Fruit fly (Drosophila melanogaster) whole organism, embryonic: Measurements from ENCODE around the gene Hs2st.

Experiments
- Atf3 ChIP-seq: fragments of 200-800 bp; sonication (Bioruptor generic); optimal IDR thresholded peaks from 3 replicates; lab custom pipeline; 2016; ENCODE audit warnings: missing biosample characterization, missing genetic modification characterization
- Atf6 ChIP-seq: fragments of 200-800 bp; sonication (Bioruptor generic); IDR thresholded peaks from 2 replicates; pipeline ENCODE4 v1.3.6; 2022; ENCODE audit warnings: missing biosample characterization, missing genetic modification characterization
- CG1024 ChIP-seq: fragments of 200-800 bp; sonication (Bioruptor generic); IDR thresholded peaks from 2 replicates; pipeline ENCODE4 v1.3.6; 2022; ENCODE audit warnings: missing biosample characterization, missing genetic modification characterization
- CG10321 ChIP-seq: fragments of 200-800 bp; sonication (Bioruptor generic); IDR thresholded peaks from 2 replicates; pipeline ENCODE4 v1.3.6; 2022; ENCODE audit warnings: missing biosample characterization, missing genetic modification characterization
- CG11093 ChIP-seq: fragments of 200-800 bp; sonication (Bioruptor generic); IDR thresholded peaks from 3 replicates; pipeline ENCODE4 v1.3.6; 2022; ENCODE audit warnings: missing biosample characterization, missing genetic modification characterization
- CG11504 ChIP-seq: fragments of 200-800 bp; sonication (Bioruptor generic); optimal IDR thresholded peaks from 3 replicates; lab custom pipeline; 2019; ENCODE audit warnings: missing biosample characterization, mild to moderate bottlenecking, missing genetic modification characterization, moderate library complexity
- CG12071 ChIP-seq: fragments of 200-800 bp; sonication (Bioruptor generic); optimal IDR thresholded peaks from 3 replicates; lab custom pipeline; 2018; ENCODE audit warnings: missing biosample characterization, mild to moderate bottlenecking, missing genetic modification characterization
- CG12391 ChIP-seq: fragments of 200-800 bp; sonication (Bioruptor generic); optimal IDR thresholded peaks from 3 replicates; lab custom pipeline; 2018; ENCODE audit warnings: missing biosample characterization, mild to moderate bottlenecking, missing genetic modification characterization, moderate library complexity
- CG13287 ChIP-seq: fragments of 200-800 bp; sonication (Bioruptor generic); IDR thresholded peaks from 2 replicates; pipeline ENCODE4 v1.3.6; 2022; ENCODE audit warnings: missing biosample characterization, missing genetic modification characterization; ENCODE audit not compliant: partially characterized antibody
- CG15479 ChIP-seq: fragments of 200-800 bp; sonication (Bioruptor generic); optimal IDR thresholded peaks from 3 replicates; lab custom pipeline; 2019; ENCODE audit warnings: missing biosample characterization, mild to moderate bottlenecking, missing genetic modification characterization, moderate library complexity
- CG15696 ChIP-seq: fragments of 200-800 bp; sonication (Bioruptor generic); optimal IDR thresholded peaks from 2 replicates; lab custom pipeline; 2019; ENCODE audit warnings: missing biosample characterization, mild to moderate bottlenecking, missing genetic modification characterization, moderate library complexity
- CG1602 ChIP-seq: fragments of 200-800 bp; sonication (Bioruptor generic); optimal IDR thresholded peaks from 3 replicates; lab custom pipeline; 2016; ENCODE audit warnings: missing biosample characterization, missing genetic modification characterization
- CG17186 ChIP-seq: fragments of 200-800 bp; sonication (Bioruptor generic); optimal IDR thresholded peaks from 3 replicates; lab custom pipeline; 2017; ENCODE audit warnings: missing biosample characterization, missing genetic modification reagents, missing genetic modification characterization
- CG18011 ChIP-seq: fragments of 200-800 bp; sonication (Bioruptor generic); optimal IDR thresholded peaks from 2 replicates; lab custom pipeline; 2017; ENCODE audit warnings: missing biosample characterization, missing genetic modification characterization, mild to moderate bottlenecking, moderate library complexity, missing genotype
- CG2875 ChIP-seq: fragments of 200-800 bp; sonication (Bioruptor generic); optimal IDR thresholded peaks from 2 replicates; lab custom pipeline; 2017; ENCODE audit warnings: missing biosample characterization, mild to moderate bottlenecking, missing genetic modification characterization, missing genetic modification reagents
- CG8281 ChIP-seq: fragments of 200-800 bp; sonication (Bioruptor generic); optimal IDR thresholded peaks from 2 replicates; lab custom pipeline; 2018; ENCODE audit warnings: missing biosample characterization, mild to moderate bottlenecking, missing genetic modification characterization, moderate library complexity
- CTCF ChIP-seq: fragments of 200-800 bp; sonication (Bioruptor generic); optimal IDR thresholded peaks from 2 replicates; lab custom pipeline; 2017; ENCODE audit warnings: missing biosample characterization, mild to moderate bottlenecking, missing genetic modification characterization, moderate library complexity
- Deaf1 ChIP-seq: fragments of 200-800 bp; optimal IDR thresholded peaks from 3 replicates; lab custom pipeline; 2019; ENCODE audit warnings: missing biosample characterization, mild to moderate bottlenecking, missing genetic modification characterization, moderate library complexity
- Dek ChIP-seq: fragments of 200-800 bp; sonication (Bioruptor generic); optimal IDR thresholded peaks from 3 replicates; lab custom pipeline; 2019; ENCODE audit warnings: missing biosample characterization, mild to moderate bottlenecking, missing genetic modification characterization, moderate library complexity
- Dip3 ChIP-seq: fragments of 200-800 bp; sonication (Bioruptor generic); optimal IDR thresholded peaks from 3 replicates; lab custom pipeline; 2016; ENCODE audit warnings: missing biosample characterization, missing genetic modification characterization
- Hr3 ChIP-seq: fragments of 200-800 bp; sonication (Bioruptor generic); optimal IDR thresholded peaks from 3 replicates; lab custom pipeline; 2016; ENCODE audit warnings: missing biosample characterization, missing genetic modification characterization
- Jarid2 ChIP-seq: fragments of 200-800 bp; sonication (Bioruptor generic); optimal IDR thresholded peaks from 3 replicates; lab custom pipeline; 2017; ENCODE audit warnings: mild to moderate bottlenecking, missing biosample characterization, missing genetic modification reagents, missing genetic modification characterization
- Kr ChIP-seq: fragments of 200-800 bp; sonication (Bioruptor generic); optimal IDR thresholded peaks from 2 replicates; lab custom pipeline; 2017; ENCODE audit warnings: missing biosample characterization, mild to moderate bottlenecking, missing genetic modification characterization
- Pdp1 ChIP-seq, 2 experiments: fragments of 200-800 bp; sonication (Bioruptor generic); optimal IDR thresholded peaks; 3 replicates each; lab custom pipeline; 2016; ENCODE audit warnings: missing biosample characterization in 2 of 2, missing genetic modification characterization in 2 of 2, mild to moderate bottlenecking in 1 of 2, moderate library complexity in 1 of 2
- Sin3A ChIP-seq: fragments of >200 bp; optimal IDR thresholded peaks from 2 replicates; lab custom pipeline; 2018
- Six4 ChIP-seq: fragments of 200-800 bp; sonication (Bioruptor generic); optimal IDR thresholded peaks from 2 replicates; lab custom pipeline; 2016; ENCODE audit warnings: missing biosample characterization, missing genetic modification characterization
- Ssrp ChIP-seq: fragments of 200-800 bp; sonication (Bioruptor generic); optimal IDR thresholded peaks from 2 replicates; lab custom pipeline; 2018; ENCODE audit warnings: missing biosample characterization, mild to moderate bottlenecking, missing genetic modification characterization, moderate library complexity
- Trl ChIP-seq, 3 experiments: fragments of >200 bp in 2 of 3; fragments of 200-800 bp in 1 of 3; sonication (Bioruptor generic) in 1 of 3; optimal IDR thresholded peaks; 2 replicates in 1 of 3; 3 replicates in 2 of 3; lab custom pipeline; 2016 to 2017; ENCODE audit warnings: missing biosample characterization in 1 of 3, missing genetic modification characterization in 1 of 3
- Xbp1 ChIP-seq: fragments of 200-800 bp; sonication (Bioruptor generic); optimal IDR thresholded peaks from 3 replicates; lab custom pipeline; 2016; ENCODE audit warnings: missing biosample characterization, mild to moderate bottlenecking, missing genetic modification characterization
- az2 ChIP-seq: fragments of 200-800 bp; sonication (Bioruptor generic); optimal IDR thresholded peaks from 3 replicates; lab custom pipeline; 2016; ENCODE audit warnings: missing biosample characterization, missing genetic modification characterization
- cad ChIP-seq: fragments of >200 bp; optimal IDR thresholded peaks from 2 replicates; lab custom pipeline; 2017; ENCODE audit warnings: missing biosample characterization, missing genetic modification characterization
- chif ChIP-seq, 2 experiments: fragments of 200-800 bp; sonication (Bioruptor generic); optimal IDR thresholded peaks; 3 replicates each; lab custom pipeline; 2016; ENCODE audit warnings: missing biosample characterization in 2 of 2, missing genetic modification characterization in 2 of 2
- cwo ChIP-seq: fragments of 200-800 bp; sonication (Bioruptor generic); optimal IDR thresholded peaks from 3 replicates; lab custom pipeline; 2017; ENCODE audit warnings: missing biosample characterization, missing genetic modification characterization, mild to moderate bottlenecking, moderate library complexity, missing genetic modification reagents
- dati ChIP-seq: fragments of 200-800 bp; sonication (Bioruptor generic); IDR thresholded peaks from 2 replicates; pipeline ENCODE4 v1.3.6; 2022; ENCODE audit warnings: missing biosample characterization, missing genetic modification characterization
- dpn ChIP-seq, 2 experiments: fragments of 200-800 bp; sonication (Bioruptor generic); optimal IDR thresholded peaks; 3 replicates each; lab custom pipeline; 2016; ENCODE audit warnings: missing biosample characterization in 2 of 2, missing genetic modification characterization in 2 of 2
- gt ChIP-seq: fragments of 200-800 bp; sonication (Bioruptor generic); IDR thresholded peaks from 2 replicates; pipeline ENCODE4 v1.3.6; 2022; ENCODE audit warnings: missing biosample characterization, missing genetic modification characterization
- hb ChIP-seq: fragments of 200-800 bp; sonication (Bioruptor generic); IDR thresholded peaks from 3 replicates; pipeline ENCODE4 v1.3.6; 2022; ENCODE audit warnings: missing biosample characterization, missing genetic modification characterization; ENCODE audit not compliant: partially characterized antibody
- her ChIP-seq: fragments of 200-800 bp; sonication (Bioruptor generic); optimal IDR thresholded peaks from 2 replicates; lab custom pipeline; 2016; ENCODE audit warnings: missing biosample characterization, missing genetic modification characterization
- lab ChIP-seq: fragments of 200-800 bp; sonication (Bioruptor generic); optimal IDR thresholded peaks from 3 replicates; lab custom pipeline; 2017; ENCODE audit warnings: missing biosample characterization, missing genetic modification characterization, mild to moderate bottlenecking, moderate library complexity, missing genetic modification reagents
- maf-S ChIP-seq: fragments of 200-800 bp; sonication (Bioruptor generic); optimal IDR thresholded peaks from 2 replicates; lab custom pipeline; 2016; ENCODE audit warnings: missing biosample characterization, missing genetic modification characterization
- nerfin-1 ChIP-seq: fragments of 200-800 bp; sonication (Bioruptor generic); optimal IDR thresholded peaks from 3 replicates; lab custom pipeline; 2019; ENCODE audit warnings: missing biosample characterization, mild to moderate bottlenecking, missing genetic modification characterization, moderate library complexity
- phol ChIP-seq: fragments of 200-800 bp; sonication (Bioruptor generic); optimal IDR thresholded peaks from 3 replicates; lab custom pipeline; 2018; ENCODE audit warnings: missing biosample characterization, mild to moderate bottlenecking, missing genetic modification characterization, moderate library complexity
- prd ChIP-seq, 3 experiments: fragments of >200 bp in 2 of 3; fragments of 200-800 bp in 1 of 3; sonication (Bioruptor generic) in 1 of 3; optimal IDR thresholded peaks in 2 of 3; IDR thresholded peaks in 1 of 3; 2 replicates in 2 of 3; 3 replicates in 1 of 3; pipeline versions ENCODE4 v1.3.6 to Lab custom; 2017 to 2022; ENCODE audit warnings: missing biosample characterization in 1 of 3, missing genetic modification characterization in 1 of 3
- run ChIP-seq: fragments of 200-800 bp; sonication (Bioruptor generic); optimal IDR thresholded peaks from 3 replicates; lab custom pipeline; 2018; ENCODE audit warnings: missing biosample characterization, mild to moderate bottlenecking, missing genetic modification characterization
- sd ChIP-seq: fragments of 200-800 bp; sonication (Bioruptor generic); optimal IDR thresholded peaks from 3 replicates; lab custom pipeline; 2018; ENCODE audit warnings: missing biosample characterization, mild to moderate bottlenecking, missing genetic modification characterization, moderate library complexity
- sob ChIP-seq: fragments of 200-800 bp; sonication (Bioruptor generic); IDR thresholded peaks from 2 replicates; pipeline ENCODE4 v1.3.6; 2022; ENCODE audit warnings: missing biosample characterization, missing genetic modification characterization
- twi ChIP-seq: fragments of 200-800 bp; optimal IDR thresholded peaks from 2 replicates; lab custom pipeline; 2019; ENCODE audit warnings: missing biosample characterization, mild to moderate bottlenecking, missing genetic modification characterization, moderate library complexity
- unc-4 ChIP-seq: fragments of 200-800 bp; sonication (Bioruptor generic); IDR thresholded peaks from 2 replicates; pipeline ENCODE4 v1.3.6; 2022; ENCODE audit warnings: missing biosample characterization, missing genetic modification characterization; ENCODE audit not compliant: partially characterized antibody

Hs2st gene

DNA sequence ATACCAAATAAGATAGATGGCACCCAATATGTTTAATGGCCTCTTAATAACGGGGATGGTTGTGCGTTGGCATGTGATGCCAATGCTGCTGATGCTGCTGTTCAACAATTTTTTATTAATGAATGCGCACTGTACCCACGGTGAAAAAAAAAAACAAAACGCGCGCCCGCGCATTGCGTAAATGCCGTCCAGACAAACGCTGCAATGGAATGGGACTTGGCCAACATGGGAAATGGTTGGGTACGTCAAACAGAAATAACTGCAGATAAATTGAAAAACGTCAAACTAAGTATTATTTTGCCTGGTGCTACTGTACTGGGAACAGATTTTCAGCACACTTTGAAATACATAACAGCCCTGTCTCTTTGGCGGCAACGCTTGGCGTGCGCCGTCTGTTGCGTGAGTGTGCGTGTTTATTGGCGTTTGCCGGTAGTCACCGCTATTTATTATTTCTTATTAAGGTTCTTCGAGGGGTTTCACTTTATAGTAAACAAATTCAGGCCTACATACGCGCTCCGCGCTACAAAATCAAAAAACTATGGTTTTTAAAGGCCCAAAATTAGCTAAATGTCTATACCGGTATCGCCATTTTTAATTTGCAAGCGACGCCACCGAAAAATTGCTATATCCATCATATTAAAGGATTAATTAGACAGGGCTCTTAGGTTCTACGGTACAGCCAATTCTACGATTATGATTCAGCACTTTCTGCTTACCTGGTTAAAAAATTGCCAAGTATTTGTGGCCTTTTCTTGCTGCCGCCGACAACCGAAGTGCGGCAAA, 8.2 kb upstream of the Hs2st start (continued):
- TF ChIP-seq CG1024 (0 out of 2 replicates have a peak, but pooled peaks have one; percentile 2), maf-S (GFP tag; lab: Kevin White, UChicago) (no peak), Trl (optimal IDR thresholded peaks at IDR 0.05; lab: Kevin White, UChicago) (no peak), Trl (GFP tag; optimal IDR thresholded peaks at IDR 0.05; lab: Kevin White, UChicago) (peak; percentile 23), Ssrp (tag; lab: Kevin White, UChicago) (peak; percentile 10), cad (GFP tag; lab: Kevin White, UChicago) (no peak), gt (GFP tag; lab: Robert Waterston, UW) (no peak), Atf6 (GFP tag; lab: Robert Waterston, UW) (peak; percentile 49; the same call in 1 of the 2 replicates), CG1602 (GFP tag; lab: Kevin White, UChicago) (no peak), CG18011 (GFP tag; lab: Kevin White, UChicago) (no peak), Sin3A (lab: Kevin White, UChicago) (no peak), cwo (GFP tag; lab: Kevin White, UChicago) (no peak), Jarid2 (GFP tag; lab: Kevin White, UChicago) (no peak), CG15696 (tag; lab: Kevin White, UChicago) (no peak), Xbp1 (GFP tag; lab: Kevin White, UChicago) (peak; percentile 5), Dip3 (GFP tag; lab: Kevin White, UChicago) (peak; percentile 34), Dek (tag; lab: Kevin White, UChicago) (no peak), hb (GFP tag; lab: Robert Waterston, UW) (0 out of 3 replicates have a peak, but pooled peaks have one; percentile 29), CG8281 (tag; lab: Kevin White, UChicago) (no peak), CTCF (GFP tag; lab: Kevin White, UChicago) (peak; percentile 26), Atf3 (GFP tag; lab: Kevin White, UChicago) (no peak), CG2875 (no peak), lab (no peak), CG12391 (peak; percentile 16), chif (GFP tag; optimal IDR thresholded peaks at IDR 0.05; lab: Kevin White, UChicago) (peak in 1 of 2 experiments; percentile 10), CG11504 (tag; lab: Kevin White, UChicago) (peak; percentile 21), dati (GFP tag; lab: Robert Waterston, UW) (no peak), CG15479 (GFP tag; lab: Kevin White, UChicago) (peak; percentile 76), Pdp1 (GFP tag; optimal IDR thresholded peaks at IDR 0.05; lab: Kevin White, UChicago) (peak; percentile 22 to 51), CG12071 (GFP tag; lab: Kevin White, UChicago) (no peak), sob (GFP tag; lab: Robert Waterston, UW) (0 out of 2 replicates have a peak, but pooled peaks have one; percentile 29), sd (tag; lab: Kevin White, UChicago) (peak; percentile 30), run (tag; lab: Kevin White, UChicago) (no peak), CG11093 (0 out of 3 replicates have a peak, but pooled peaks have one; percentile 35), phol (tag; lab: Kevin White, UChicago) (peak; percentile 78), unc-4 (no peak), Hr3 (GFP tag; lab: Kevin White, UChicago) (peak; percentile 21), CG13287 (GFP tag; lab: Robert Waterston, UW) (peak; percentile 39), Kr (no peak), Deaf1 (no peak), prd (optimal IDR thresholded peaks at IDR 0.05; lab: Kevin White, UChicago) (no peak), prd (GFP tag; IDR thresholded peaks at IDR 0.05; lab: Robert Waterston, UW) (peak; percentile 26; the same call in 2 of the 3 replicates), Six4 (GFP tag; lab: Kevin White, UChicago) (peak; percentile 27), CG17186 (GFP tag; lab: Kevin White, UChicago) (no peak), dpn (GFP tag; optimal IDR thresholded peaks at IDR 0.05; lab: Kevin White, UChicago) (peak; percentile 17 to 38), her (peak; percentile 0), twi (tag; lab: Kevin White, UChicago) (no peak), CG10321 (no peak), nerfin-1 (tag; lab: Kevin White, UChicago) (peak; percentile 97), az2 (peak; percentile 22)
